Fruit fly (Drosophila melanogaster) whole organism, adult: Measurements from ENCODE around the gene Osi8.

Experiments
- CG11617 ChIP-seq: fragments of 200-800 bp; sonication (Bioruptor generic); optimal IDR thresholded peaks from 2 replicates; lab custom pipeline; 2017; ENCODE audit warnings: mild to moderate bottlenecking, missing biosample characterization, missing genetic modification reagents, missing genetic modification characterization
- CG12768 ChIP-seq: fragments of 200-800 bp; sonication (Bioruptor generic); optimal IDR thresholded peaks from 2 replicates; lab custom pipeline; 2017; ENCODE audit warnings: missing biosample characterization, missing genetic modification characterization, mild to moderate bottlenecking, moderate library complexity, missing genetic modification reagents
- CG14711 ChIP-seq: fragments of 200-800 bp; sonication (Bioruptor generic); optimal IDR thresholded peaks from 2 replicates; lab custom pipeline; 2018; ENCODE audit warnings: missing biosample characterization, mild to moderate bottlenecking, missing genetic modification characterization, moderate library complexity
- CG1620 ChIP-seq: fragments of 200-800 bp; sonication (Bioruptor generic); optimal IDR thresholded peaks from 2 replicates; lab custom pipeline; 2016; ENCODE audit warnings: missing biosample characterization, missing genetic modification characterization
- CG33017 ChIP-seq: fragments of 200-800 bp; sonication (Bioruptor generic); optimal IDR thresholded peaks from 2 replicates; lab custom pipeline; 2018; ENCODE audit warnings: missing biosample characterization, mild to moderate bottlenecking, missing genetic modification characterization, moderate library complexity
- CG5204 ChIP-seq: fragments of 200-800 bp; sonication (Bioruptor generic); optimal IDR thresholded peaks from 2 replicates; lab custom pipeline; 2016; ENCODE audit warnings: missing biosample characterization, missing genetic modification characterization
- CG7045 ChIP-seq: fragments of 200-800 bp; sonication (Bioruptor generic); optimal IDR thresholded peaks from 2 replicates; lab custom pipeline; 2017; ENCODE audit warnings: missing biosample characterization, mild to moderate bottlenecking, missing genetic modification characterization
- CG7101 ChIP-seq: fragments of 200-800 bp; sonication (Bioruptor generic); optimal IDR thresholded peaks from 2 replicates; lab custom pipeline; 2018; ENCODE audit warnings: missing biosample characterization, mild to moderate bottlenecking, missing genetic modification characterization, moderate library complexity
- Clk ChIP-seq: fragments of 200-800 bp; sonication (Bioruptor generic); optimal IDR thresholded peaks from 2 replicates; lab custom pipeline; 2017; ENCODE audit warnings: missing biosample characterization, missing genetic modification characterization
- Crg-1 ChIP-seq: fragments of 200-800 bp; sonication (Bioruptor generic); optimal IDR thresholded peaks from 2 replicates; lab custom pipeline; 2016; ENCODE audit warnings: missing biosample characterization, missing genetic modification characterization
- Hr96 ChIP-seq: fragments of 200-800 bp; sonication (Bioruptor generic); optimal IDR thresholded peaks from 2 replicates; lab custom pipeline; 2016; ENCODE audit warnings: missing biosample characterization, missing genetic modification characterization
- Mnt ChIP-seq: fragments of 200-800 bp; sonication (Bioruptor generic); optimal IDR thresholded peaks from 2 replicates; lab custom pipeline; 2016; ENCODE audit warnings: missing biosample characterization, mild to moderate bottlenecking, missing genetic modification characterization
- bab1 ChIP-seq: fragments of 200-800 bp; sonication (Bioruptor generic); optimal IDR thresholded peaks from 3 replicates; lab custom pipeline; 2019; ENCODE audit warnings: missing biosample characterization, mild to moderate bottlenecking, missing genetic modification characterization, moderate library complexity
- cic ChIP-seq: fragments of 200-800 bp; sonication (Bioruptor generic); optimal IDR thresholded peaks from 2 replicates; lab custom pipeline; 2017; ENCODE audit warnings: missing biosample characterization, mild to moderate bottlenecking, missing genetic modification characterization, moderate library complexity
- cnc ChIP-seq, 2 experiments: fragments of >200 bp; optimal IDR thresholded peaks; 2 replicates each; lab custom pipeline; 2017
- kay ChIP-seq: fragments of 200-800 bp; sonication (Bioruptor generic); peaks from one replicate; lab custom pipeline; 2016; ENCODE audit warnings: missing biosample characterization, missing genetic modification characterization, borderline replicate concordance
- ovo ChIP-seq: fragments of 200-800 bp; sonication (Bioruptor generic); optimal IDR thresholded peaks from 2 replicates; lab custom pipeline; 2016; ENCODE audit warnings: missing biosample characterization, missing genetic modification characterization
- pad ChIP-seq: fragments of 200-800 bp; sonication (Bioruptor generic); optimal IDR thresholded peaks from 3 replicates; lab custom pipeline; 2017; ENCODE audit warnings: missing biosample characterization, missing genetic modification characterization, mild to moderate bottlenecking, moderate library complexity, missing genetic modification reagents
- tj ChIP-seq: fragments of 200-800 bp; sonication (Bioruptor generic); optimal IDR thresholded peaks from 3 replicates; lab custom pipeline; 2017; ENCODE audit warnings: missing biosample characterization, mild to moderate bottlenecking, missing genetic modification characterization, moderate library complexity
- toe ChIP-seq: fragments of 200-800 bp; sonication (Bioruptor generic); optimal IDR thresholded peaks from 2 replicates; lab custom pipeline; 2016; ENCODE audit warnings: missing biosample characterization, missing genetic modification characterization

Osi8 gene

DNA sequence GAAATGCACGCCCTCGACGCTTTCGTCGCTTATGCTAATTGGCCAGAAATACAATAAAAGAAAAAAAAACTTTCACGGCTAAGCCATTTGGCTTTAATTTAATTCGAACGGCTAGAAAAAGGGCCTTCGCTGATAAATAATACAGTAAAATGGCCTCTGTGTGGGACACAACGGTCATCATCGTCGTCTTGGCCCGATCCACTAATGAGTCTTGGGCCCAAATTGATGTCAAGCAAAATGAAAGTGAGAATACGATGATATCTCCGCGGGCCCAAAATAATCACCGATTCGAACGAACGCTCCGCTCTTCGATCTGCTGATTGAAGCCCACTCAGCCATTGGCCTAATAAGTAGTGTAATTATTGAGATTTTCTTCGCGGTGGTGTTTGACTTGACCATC lies 23.6 kb upstream of the Osi8 start:
- TF ChIP-seq cnc (optimal IDR thresholded peaks at IDR 0.05; lab: Kevin White, UChicago) = no peak
- no peak for TF ChIP-seq toe (GFP tag; lab: Kevin White, UChicago)
- TF ChIP-seq CG12768 (GFP tag; lab: Kevin White, UChicago) = no peak
- TF ChIP-seq cic = no peak
- no peak for TF ChIP-seq Hr96 (GFP tag; lab: Kevin White, UChicago)
- TF ChIP-seq CG11617 (GFP tag; lab: Kevin White, UChicago) = no peak
- no peak for TF ChIP-seq Mnt (GFP tag; lab: Kevin White, UChicago)
- TF ChIP-seq ovo = no peak
- no peak for TF ChIP-seq CG7045

dm6 chr3R:6233104-6233503 lies 21.9 kb upstream of the Osi8 start:
- no peak for TF ChIP-seq CG33017
- no peak for TF ChIP-seq toe (GFP tag; lab: Kevin White, UChicago)
- TF ChIP-seq kay (GFP tag; lab: Kevin White, UChicago) = no peak
- peak; percentile 7 for TF ChIP-seq CG5204 (GFP tag; lab: Kevin White, UChicago)

- TF ChIP-seq pad (GFP tag; lab: Kevin White, UChicago) = no peak
- TF ChIP-seq CG11617 (GFP tag; lab: Kevin White, UChicago) = no peak
- TF ChIP-seq Mnt (GFP tag; lab: Kevin White, UChicago) = no peak
- no peak for TF ChIP-seq kay (GFP tag; lab: Kevin White, UChicago)
- no peak for TF ChIP-seq CG12768 (GFP tag; lab: Kevin White, UChicago)
- TF ChIP-seq cic = no peak
- TF ChIP-seq CG5204 (GFP tag; lab: Kevin White, UChicago) = no peak
- no peak for TF ChIP-seq CG1620
- TF ChIP-seq cnc (optimal IDR thresholded peaks at IDR 0.05; lab: Kevin White, UChicago) = no peak
- no peak for TF ChIP-seq ovo
- TF ChIP-seq Crg-1 (GFP tag; lab: Kevin White, UChicago) = no peak
These were observed 20.7 kb upstream of the Osi8 start, which contains the start of gene Osi6 for dm6 chr3R:6234189-6234758. Osi6 (plus strand) TSS chr3R:6234708.

DNA sequence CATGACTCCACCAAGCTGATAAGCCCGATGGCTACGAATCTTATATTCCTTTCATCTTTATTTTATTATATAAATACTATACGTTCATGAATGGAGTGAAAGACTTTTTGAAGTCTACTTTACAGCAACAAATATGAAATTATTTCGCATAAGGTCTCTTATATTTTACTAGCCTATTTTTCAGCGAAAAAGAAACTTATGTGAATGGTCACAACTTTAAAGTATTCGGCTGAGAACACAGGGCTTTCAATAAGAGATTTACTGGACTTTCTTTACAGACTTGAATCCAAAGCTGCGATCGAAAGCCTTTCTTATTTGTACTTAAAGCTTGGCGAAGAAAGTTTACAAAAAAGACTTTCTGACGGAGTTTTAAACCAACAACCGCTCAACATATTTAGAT lies 16.0 kb upstream of the Osi8 start:
- TF ChIP-seq CG14711 (tag; lab: Kevin White, UChicago) (no peak), Hr96 (GFP tag; lab: Kevin White, UChicago) (no peak), toe (GFP tag; lab: Kevin White, UChicago) (no peak), Crg-1 (GFP tag; lab: Kevin White, UChicago) (no peak), pad (GFP tag; lab: Kevin White, UChicago) (no peak), ovo (no peak), CG7101 (tag; lab: Kevin White, UChicago) (no peak), CG11617 (GFP tag; lab: Kevin White, UChicago) (no peak), CG5204 (GFP tag; lab: Kevin White, UChicago) (no peak), CG1620 (no peak), tj (GFP tag; lab: Kevin White, UChicago) (no peak), bab1 (no peak), kay (GFP tag; lab: Kevin White, UChicago) (no peak)

DNA sequence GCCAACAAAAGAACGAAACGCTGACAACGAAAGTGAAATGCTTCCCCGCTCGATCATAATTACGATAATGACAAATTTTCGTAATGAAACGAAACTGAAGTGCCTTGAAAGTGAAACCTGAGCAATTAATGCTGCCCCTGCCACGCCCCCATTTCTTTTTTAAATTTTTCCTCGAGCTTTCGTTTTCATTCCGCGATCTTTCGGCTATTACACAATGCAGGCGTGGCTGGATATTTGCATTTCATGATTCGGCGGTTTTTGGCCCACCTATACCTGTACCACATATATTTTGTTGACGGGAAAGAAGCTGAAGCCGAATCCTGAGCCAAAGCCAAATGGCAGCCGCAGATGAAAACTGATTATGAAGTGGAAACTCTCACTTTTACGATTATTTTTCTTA lies 14.7 kb upstream of the Osi8 start:
- TF ChIP-seq CG11617 (GFP tag; lab: Kevin White, UChicago) = no peak
- TF ChIP-seq Mnt (GFP tag; lab: Kevin White, UChicago) = no peak
- no peak for TF ChIP-seq cnc (optimal IDR thresholded peaks at IDR 0.05; lab: Kevin White, UChicago)
- no peak for TF ChIP-seq Crg-1 (GFP tag; lab: Kevin White, UChicago)
- no peak for TF ChIP-seq CG33017
- no peak for TF ChIP-seq kay (GFP tag; lab: Kevin White, UChicago)
- TF ChIP-seq pad (GFP tag; lab: Kevin White, UChicago) = no peak
- TF ChIP-seq CG14711 (tag; lab: Kevin White, UChicago) = no peak
- no peak for TF ChIP-seq ovo
- no peak for TF ChIP-seq cic
- no peak for TF ChIP-seq CG7045
- no peak for TF ChIP-seq CG1620
- TF ChIP-seq Clk (GFP tag; lab: Kevin White, UChicago) = no peak
- no peak for TF ChIP-seq Hr96 (GFP tag; lab: Kevin White, UChicago)
- no peak for TF ChIP-seq CG5204 (GFP tag; lab: Kevin White, UChicago)
- no peak for TF ChIP-seq bab1
- no peak for TF ChIP-seq toe (GFP tag; lab: Kevin White, UChicago)

DNA sequence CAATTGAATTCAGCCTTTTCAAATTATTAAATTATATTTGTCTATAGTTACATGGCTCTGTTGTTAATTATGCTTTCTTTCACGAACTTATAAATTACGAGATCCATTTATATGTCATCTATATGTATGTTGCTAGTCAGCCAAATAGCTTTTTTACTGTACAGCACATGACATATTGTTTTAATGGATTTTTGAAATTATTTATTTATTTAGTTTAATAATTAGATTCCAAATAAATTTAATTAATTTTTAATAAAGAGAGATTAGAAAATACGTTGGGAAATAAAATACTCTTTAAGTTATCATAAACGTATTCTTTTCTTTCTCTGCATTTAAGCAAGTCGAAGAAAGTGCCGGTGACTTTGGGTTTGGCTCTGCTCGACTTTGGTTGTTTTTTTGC lies 13.7 kb upstream of the Osi8 start:
- TF ChIP-seq Hr96 (GFP tag; lab: Kevin White, UChicago) = no peak
- no peak for TF ChIP-seq tj (GFP tag; lab: Kevin White, UChicago)
- TF ChIP-seq CG14711 (tag; lab: Kevin White, UChicago) = no peak
- TF ChIP-seq CG5204 (GFP tag; lab: Kevin White, UChicago) = no peak

dm6 chr3R:6244035-6244434 lies 10.9 kb upstream of the Osi8 start:
- TF ChIP-seq bab1 = no peak
- no peak for TF ChIP-seq cnc (optimal IDR thresholded peaks at IDR 0.05; lab: Kevin White, UChicago)
- no peak for TF ChIP-seq Mnt (GFP tag; lab: Kevin White, UChicago)
- no peak for TF ChIP-seq CG11617 (GFP tag; lab: Kevin White, UChicago)
- TF ChIP-seq Crg-1 (GFP tag; lab: Kevin White, UChicago) = no peak
- no peak for TF ChIP-seq CG5204 (GFP tag; lab: Kevin White, UChicago)
- TF ChIP-seq CG7045 = no peak
- no peak for TF ChIP-seq CG1620
- no peak for TF ChIP-seq pad (GFP tag; lab: Kevin White, UChicago)
- TF ChIP-seq Hr96 (GFP tag; lab: Kevin White, UChicago) = no peak
- TF ChIP-seq CG33017 = no peak
- no peak for TF ChIP-seq cic
- no peak for TF ChIP-seq CG7101 (tag; lab: Kevin White, UChicago)
- TF ChIP-seq kay (GFP tag; lab: Kevin White, UChicago) = no peak
- TF ChIP-seq toe (GFP tag; lab: Kevin White, UChicago) = no peak
